Worm (Caenorhabditis elegans): ENCODE results near the gene T04C12.9.

ce11 chrV:11039379-11039954, 23.5 kb downstream of the T04C12.9 start, which contains the start of gene pak-2:
- peak; percentile 94 for TF ChIP-seq nhr-237 (tag; optimal IDR thresholded peaks at IDR 0.05)
- no peak for TF ChIP-seq elt-3 (tag; optimal IDR thresholded peaks at IDR 0.05)
- TF ChIP-seq drap-1 (GFP tag; optimal IDR thresholded peaks at IDR 0.05), result peak; percentile 64
- peak; percentile 93 for TF ChIP-seq ces-1 (GFP tag; optimal IDR thresholded peaks at IDR 0.05)
- TF ChIP-seq flh-1 (GFP tag; optimal IDR thresholded peaks at IDR 0.05), result no peak
- TF ChIP-seq tbx-8 (GFP tag; optimal IDR thresholded peaks at IDR 0.05), result no peak
